Fruit fly (Drosophila melanogaster): ENCODE measurements around the gene ND-51.
A peak's percentile ranks its signal among the peaks of the same experiment; 100 is the strongest.

ND-51 gene

DNA sequence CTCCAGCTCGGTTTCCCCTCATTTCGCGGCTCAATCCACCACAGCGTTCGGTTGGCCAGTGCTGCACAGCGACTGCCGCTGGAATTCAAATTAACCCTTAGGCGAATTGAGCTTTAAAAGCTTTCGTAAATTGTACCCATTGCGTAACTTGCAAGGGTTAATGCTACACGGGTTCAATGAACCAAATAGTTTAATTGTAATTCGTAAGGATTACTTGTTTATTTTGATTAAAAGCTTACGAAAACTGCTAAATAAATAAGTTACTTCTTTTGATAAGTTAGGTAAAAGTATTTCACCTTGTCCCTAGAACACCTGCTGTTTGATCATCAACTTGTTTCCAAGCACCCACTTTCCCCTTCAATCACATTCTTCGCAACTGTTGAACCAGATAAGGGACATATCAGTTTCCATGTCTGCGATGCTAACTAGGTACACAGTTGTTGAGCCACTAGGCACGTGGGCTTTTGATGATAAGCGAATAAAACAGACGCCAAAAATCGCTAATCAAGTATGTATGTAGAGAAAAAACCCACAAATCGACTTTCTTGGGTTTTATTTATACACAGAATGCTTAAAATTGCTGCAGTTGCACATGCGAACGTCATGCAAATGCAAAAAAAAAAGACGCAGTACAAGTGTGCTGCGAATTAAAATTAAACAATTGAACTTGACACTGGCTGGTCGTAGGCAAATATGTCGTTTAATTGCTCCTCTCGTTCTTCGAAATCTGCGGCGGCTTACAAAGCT, 16.4 kb downstream of the ND-51 start, which contains the start of gene Pfas (continued):
- TF ChIP-seq CG8359 (GFP tag; optimal IDR thresholded peaks at IDR 0.05; ENCODE audit: borderline replicate concordance) (no peak), hth (optimal IDR thresholded peaks at IDR 0.05) (no peak), CG10979 (tag; optimal IDR thresholded peaks at IDR 0.05) (peak; percentile 22), CG11504 (tag; optimal IDR thresholded peaks at IDR 0.05) (no peak), CG30020 (tag; optimal IDR thresholded peaks at IDR 0.05) (no peak), CG16779 (GFP tag; IDR thresholded peaks at IDR 0.05) (no peak), zen (tag; optimal IDR thresholded peaks at IDR 0.05) (no peak), ftz-f1 (GFP tag; optimal IDR thresholded peaks at IDR 0.05) (peak; percentile 65), Neu2 (GFP tag; optimal IDR thresholded peaks at IDR 0.05; ENCODE audit: borderline replicate concordance) (no peak), CG9876 (GFP tag; optimal IDR thresholded peaks at IDR 0.05) (no peak), CG17385 (GFP tag; optimal IDR thresholded peaks at IDR 0.05) (peak; percentile 26), Dip3 (GFP tag; optimal IDR thresholded peaks at IDR 0.05) (peak; percentile 61), bab2 (GFP tag; optimal IDR thresholded peaks at IDR 0.05) (peak; percentile 5), pho (GFP tag; optimal IDR thresholded peaks at IDR 0.05) (peak; percentile 63), usp (GFP tag; optimal IDR thresholded peaks at IDR 0.05) (no peak), CG15696 (tag; optimal IDR thresholded peaks at IDR 0.05) (no peak), CG32772 (GFP tag; IDR thresholded peaks at IDR 0.05) (no peak), trem (tag; optimal IDR thresholded peaks at IDR 0.05) (no peak), Bteb2 (GFP tag; optimal IDR thresholded peaks at IDR 0.05) (peak; percentile 28), Ssrp (tag; optimal IDR thresholded peaks at IDR 0.05) (no peak), kay (GFP tag; optimal IDR thresholded peaks at IDR 0.05) (peak; percentile 45), CG18262 (tag; optimal IDR thresholded peaks at IDR 0.05) (peak; percentile 33), HmgD (GFP tag; optimal IDR thresholded peaks at IDR 0.05) (peak; percentile 26), CrebB (tag; optimal IDR thresholded peaks at IDR 0.05) (peak; percentile 66), PHDP (tag; optimal IDR thresholded peaks at IDR 0.05) (peak; percentile 66), vnd (GFP tag; IDR thresholded peaks at IDR 0.05; ENCODE audit: partially characterized antibody) (no peak), CG18011 (GFP tag; optimal IDR thresholded peaks at IDR 0.05) (peak; percentile 56), jing (GFP tag; optimal IDR thresholded peaks at IDR 0.05) (no peak), CG2712 (tag; optimal IDR thresholded peaks at IDR 0.05) (peak; percentile 38), CG3163 (GFP tag; optimal IDR thresholded peaks at IDR 0.05) (no peak), gro (GFP tag; optimal IDR thresholded peaks at IDR 0.05) (peak; percentile 84), CG17359 (tag; optimal IDR thresholded peaks at IDR 0.05) (peak; percentile 22), Trl (optimal IDR thresholded peaks at IDR 0.05) (no peak), Trl (GFP tag; optimal IDR thresholded peaks at IDR 0.05) (peak; percentile 52), CG17361 (GFP tag; IDR thresholded peaks at IDR 0.05) (no peak; the same call in 2 of the 3 replicates), zfh2 (GFP tag; optimal IDR thresholded peaks at IDR 0.05) (peak; percentile 72), Stat92E (GFP tag; optimal IDR thresholded peaks at IDR 0.05) (peak in 1 of 3 experiments; percentile 31), tap (tag; optimal IDR thresholded peaks at IDR 0.05) (no peak), ttk (GFP tag; IDR thresholded peaks at IDR 0.05) (no peak), exex (tag; optimal IDR thresholded peaks at IDR 0.05) (peak; percentile 78), CG15011 (GFP tag; optimal IDR thresholded peaks at IDR 0.05) (no peak), btn (GFP tag; optimal IDR thresholded peaks at IDR 0.05) (no peak), ap (GFP tag; IDR thresholded peaks at IDR 0.05) (no peak), shn (GFP tag; optimal IDR thresholded peaks at IDR 0.05) (peak; percentile 44), Tbp (GFP tag; optimal IDR thresholded peaks at IDR 0.05) (no peak), sens-2 (GFP tag; IDR thresholded peaks at IDR 0.05) (no peak), repo (GFP tag; optimal IDR thresholded peaks at IDR 0.05) (peak; percentile 27), CG42726 (GFP tag; IDR thresholded peaks at IDR 0.05; ENCODE audit: partially characterized antibody) (no peak), seq (GFP tag; IDR thresholded peaks at IDR 0.05) (no peak), CG10147 (GFP tag; optimal IDR thresholded peaks at IDR 0.05) (peak; percentile 30)
